Worm (Caenorhabditis elegans) whole organism, L2 larva: ENCODE results near the gene srlf-2.

Experiments used
- C34F6.9 ChIP-seq: fragments of 150-350 bp; optimal IDR thresholded peaks from 2 replicates; lab custom pipeline; 2014; ENCODE audit warnings: missing biosample characterization, missing genetic modification characterization
- R02D3.7 ChIP-seq: fragments of 150-350 bp; optimal IDR thresholded peaks from 2 replicates; lab custom pipeline; 2014; ENCODE audit warnings: missing biosample characterization, missing genetic modification characterization
- ZK546.5 ChIP-seq: sonication (generic microtip); optimal IDR thresholded peaks from 2 replicates; lab custom pipeline; 2017; ENCODE audit warnings: missing biosample characterization, missing genetic modification characterization
- alr-1 ChIP-seq: fragments of 150-350 bp; optimal IDR thresholded peaks from 2 replicates; lab custom pipeline; 2014; ENCODE audit warnings: missing biosample characterization, missing genetic modification characterization
- aly-2 ChIP-seq: fragments of 150-350 bp; optimal IDR thresholded peaks from 2 replicates; lab custom pipeline; 2014; ENCODE audit warnings: missing biosample characterization, missing genetic modification characterization
- blmp-1 ChIP-seq: sonication (generic microtip); optimal IDR thresholded peaks from 2 replicates; lab custom pipeline; 2017; ENCODE audit warnings: missing genetic modification characterization, mild to moderate bottlenecking, missing compliant biosample characterization, antibody characterized with exemption, moderate library complexity; ENCODE audit not compliant: insufficient read depth
- ceh-16 ChIP-seq: fragments of 150-350 bp; optimal IDR thresholded peaks from 2 replicates; lab custom pipeline; 2014; ENCODE audit warnings: missing biosample characterization, missing genetic modification characterization
- ceh-82 ChIP-seq: fragments of 150-350 bp; optimal IDR thresholded peaks from 2 replicates; lab custom pipeline; 2014; ENCODE audit warnings: missing biosample characterization, missing genetic modification characterization
- crh-2 ChIP-seq: sonication (generic microtip); optimal IDR thresholded peaks from 2 replicates; lab custom pipeline; 2017; ENCODE audit warnings: missing biosample characterization, missing genetic modification characterization
- egl-27 ChIP-seq: sonication (generic microtip); optimal IDR thresholded peaks from 3 replicates; lab custom pipeline; 2017; ENCODE audit warnings: missing biosample characterization, missing genetic modification reagents, missing genetic modification characterization
- fos-1 ChIP-seq: fragments of 150-350 bp; optimal IDR thresholded peaks from 2 replicates; lab custom pipeline; 2014; ENCODE audit warnings: missing biosample characterization, missing genetic modification characterization
- gmeb-1 ChIP-seq: fragments of 150-350 bp; optimal IDR thresholded peaks from 2 replicates; lab custom pipeline; 2014; ENCODE audit warnings: missing biosample characterization, missing genetic modification characterization
- lin-11 ChIP-seq: fragments of 150-350 bp; sonication (generic microtip); optimal IDR thresholded peaks from 2 replicates; lab custom pipeline; 2014; ENCODE audit warnings: missing biosample characterization, missing genetic modification characterization, inconsistent platforms, mixed read lengths
- lin-39 ChIP-seq: fragments of 150-350 bp; optimal IDR thresholded peaks from 2 replicates; lab custom pipeline; 2014; ENCODE audit warnings: missing biosample characterization, missing genetic modification reagents, missing genetic modification characterization
- lsy-2 ChIP-seq, 2 experiments: fragments of 150-350 bp in 1 of 2; sonication (generic microtip) in 1 of 2; optimal IDR thresholded peaks; 2 replicates each; lab custom pipeline; 2014 to 2017; ENCODE audit warnings: missing biosample characterization in 2 of 2, missing genetic modification characterization in 2 of 2
- mab-5 ChIP-seq: fragments of 150-350 bp; optimal IDR thresholded peaks from 2 replicates; lab custom pipeline; 2014; ENCODE audit warnings: missing biosample characterization, missing genetic modification characterization
- mbf-1 ChIP-seq: sonication (generic microtip); optimal IDR thresholded peaks from 2 replicates; lab custom pipeline; 2017; ENCODE audit warnings: missing biosample characterization, missing genetic modification characterization
- mdl-1 ChIP-seq, 2 experiments: fragments of 150-350 bp in 1 of 2; sonication (generic microtip) in 1 of 2; optimal IDR thresholded peaks; 2 replicates each; lab custom pipeline; 2017; ENCODE audit warnings: missing biosample characterization in 2 of 2, missing genetic modification characterization in 2 of 2
- nhr-10 ChIP-seq: sonication (generic microtip); optimal IDR thresholded peaks from 2 replicates; lab custom pipeline; 2017; ENCODE audit warnings: missing biosample characterization, missing genetic modification characterization
- nhr-12 ChIP-seq: fragments of 150-350 bp; optimal IDR thresholded peaks from 2 replicates; lab custom pipeline; 2014; ENCODE audit warnings: missing biosample characterization, missing genetic modification characterization
- nhr-21 ChIP-seq: fragments of 150-350 bp; optimal IDR thresholded peaks from 2 replicates; lab custom pipeline; 2014; ENCODE audit warnings: missing biosample characterization, missing genetic modification characterization
- nhr-23 ChIP-seq: fragments of 150-350 bp; optimal IDR thresholded peaks from 2 replicates; lab custom pipeline; 2014; ENCODE audit warnings: missing biosample characterization, missing genetic modification reagents, missing genetic modification characterization
- nhr-237 ChIP-seq: fragments of 150-350 bp; optimal IDR thresholded peaks from 2 replicates; lab custom pipeline; 2014; ENCODE audit warnings: missing biosample characterization, missing genetic modification characterization
- nhr-6 ChIP-seq: fragments of 150-350 bp; optimal IDR thresholded peaks from 2 replicates; lab custom pipeline; 2014; ENCODE audit warnings: missing biosample characterization, missing genetic modification characterization
- nhr-77 ChIP-seq: fragments of 150-350 bp; optimal IDR thresholded peaks from 2 replicates; lab custom pipeline; 2014; ENCODE audit warnings: missing biosample characterization, missing genetic modification characterization
- peb-1 ChIP-seq: fragments of 150-350 bp; optimal IDR thresholded peaks from 2 replicates; lab custom pipeline; 2014; ENCODE audit warnings: missing biosample characterization, missing genetic modification characterization
- sem-4 ChIP-seq: fragments of 150-350 bp; optimal IDR thresholded peaks from 2 replicates; lab custom pipeline; 2014; ENCODE audit warnings: missing biosample characterization, missing genetic modification reagents, missing genetic modification characterization
- sma-9 ChIP-seq, 2 experiments: fragments of 150-350 bp in 1 of 2; sonication (generic microtip) in 1 of 2; optimal IDR thresholded peaks; 2 replicates each; lab custom pipeline; 2014 to 2016; ENCODE audit warnings: missing genetic modification characterization in 2 of 2, mild to moderate bottlenecking in 1 of 2, missing biosample characterization in 1 of 2, missing compliant biosample characterization in 1 of 2, missing genetic modification reagents in 1 of 2, moderate library complexity in 1 of 2
- snpc-4 ChIP-seq: fragments of 150-350 bp; optimal IDR thresholded peaks from 2 replicates; lab custom pipeline; 2014; ENCODE audit warnings: missing biosample characterization, missing genetic modification characterization
- unc-39 ChIP-seq: fragments of 150-350 bp; optimal IDR thresholded peaks from 2 replicates; lab custom pipeline; 2014; ENCODE audit warnings: missing biosample characterization, missing genetic modification characterization
- unc-55 ChIP-seq: fragments of 150-350 bp; sonication (generic microtip); optimal IDR thresholded peaks from 3 replicates; lab custom pipeline; 2014; ENCODE audit warnings: missing biosample characterization, missing genetic modification reagents, missing genetic modification characterization
- unc-62 ChIP-seq: fragments of 150-350 bp; optimal IDR thresholded peaks from 2 replicates; lab custom pipeline; 2014; ENCODE audit warnings: missing biosample characterization, missing genetic modification reagents, missing genetic modification characterization
- zag-1 ChIP-seq: fragments of 150-350 bp; optimal IDR thresholded peaks from 2 replicates; lab custom pipeline; 2014; ENCODE audit warnings: missing biosample characterization, missing genetic modification characterization
- ztf-1 ChIP-seq: fragments of 200-800 bp; sonication (Bioruptor generic); conservative IDR thresholded peaks from 2 replicates; pipeline ENCODE4 v1.3.6; 2022; ENCODE audit warnings: missing genetic modification characterization, missing compliant biosample characterization

srlf-2 gene

DNA sequence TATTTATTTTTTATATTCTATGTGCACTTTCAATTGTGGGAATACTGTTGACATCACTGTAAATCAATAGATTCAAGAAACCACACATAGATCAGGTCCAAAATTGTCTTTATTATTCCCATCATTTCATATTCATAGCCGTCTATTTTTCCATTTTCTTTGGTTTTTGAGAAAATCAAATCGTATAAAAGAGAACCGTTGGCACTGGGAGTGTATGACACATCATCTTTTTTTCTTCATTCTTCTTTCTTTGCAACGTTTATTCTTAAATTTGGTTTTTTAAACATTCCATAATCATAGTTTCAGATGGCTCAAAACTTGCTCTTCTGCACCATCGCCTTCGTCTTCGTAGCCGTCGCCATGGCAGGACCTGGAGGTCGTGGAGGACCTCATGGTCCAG lies at the start of gene srlf-2:
Gene srlf-2 (plus strand): TSS at position 301 of the 400 bp plus-strand sequence.
- TF ChIP-seq ztf-1, result no peak
- TF ChIP-seq crh-2 (tag; lab: Kevin White, UChicago), result no peak
- TF ChIP-seq lin-11 (tag; lab: Kevin White, UChicago), result no peak
- TF ChIP-seq ceh-82, result no peak
- no peak for TF ChIP-seq sem-4
- no peak for TF ChIP-seq R02D3.7 (tag; lab: Kevin White, UChicago)
- TF ChIP-seq unc-62 (GFP tag; lab: Kevin White, UChicago), result no peak
- no peak for TF ChIP-seq nhr-23 (tag; lab: Kevin White, UChicago)
- TF ChIP-seq alr-1 (tag; lab: Kevin White, UChicago), result no peak
- no peak for TF ChIP-seq nhr-10 (tag; lab: Kevin White, UChicago)
- no peak for TF ChIP-seq nhr-12 (tag; lab: Kevin White, UChicago)
- TF ChIP-seq nhr-237 (tag; lab: Kevin White, UChicago), result no peak
- TF ChIP-seq unc-55 (GFP tag; lab: Kevin White, UChicago), result no peak
- no peak for TF ChIP-seq ZK546.5 (tag; lab: Kevin White, UChicago)
- no peak for TF ChIP-seq blmp-1 (tag; lab: Kevin White, UChicago)
- TF ChIP-seq nhr-77 (tag; lab: Kevin White, UChicago), result no peak
- no peak for TF ChIP-seq aly-2
- no peak for TF ChIP-seq mab-5
- TF ChIP-seq mdl-1 (tag; optimal IDR thresholded peaks at IDR 0.05; lab: Kevin White, UChicago), result no peak

DNA sequence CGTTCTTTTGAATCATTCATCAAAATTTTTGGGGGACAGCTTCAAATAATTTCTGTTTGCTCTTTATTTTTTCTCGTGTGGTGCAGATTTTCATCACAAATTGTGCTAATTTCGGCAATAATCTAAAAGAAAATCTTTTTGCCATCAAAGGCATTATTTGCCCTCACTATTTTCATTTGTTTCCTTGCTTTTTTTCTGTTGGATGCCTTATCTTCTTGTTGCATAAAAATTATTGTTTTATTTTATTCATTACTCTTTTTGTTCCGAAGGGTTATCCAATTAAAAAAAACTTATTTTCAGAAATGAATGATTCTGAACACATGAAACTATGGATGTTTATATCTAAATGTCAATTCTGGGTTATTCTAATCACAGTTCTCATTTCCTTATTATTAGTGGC lies 43.1 kb upstream of the srlf-2 start, which contains the start of gene T01B11.1:
Gene T01B11.1 (plus strand): TSS at position 301 of the 400 bp plus-strand sequence.
- TF ChIP-seq mdl-1 (tag; optimal IDR thresholded peaks at IDR 0.05; lab: Kevin White, UChicago) (no peak), ztf-1 (no peak), fos-1 (tag; lab: Kevin White, UChicago) (no peak), nhr-21 (tag; lab: Kevin White, UChicago) (no peak), C34F6.9 (tag; lab: Kevin White, UChicago) (no peak), sem-4 (no peak), lin-39 (no peak), ceh-16 (tag; lab: Kevin White, UChicago) (no peak), unc-55 (GFP tag; lab: Kevin White, UChicago) (no peak), peb-1 (tag; lab: Kevin White, UChicago) (no peak), snpc-4 (tag; lab: Kevin White, UChicago) (no peak), blmp-1 (tag; lab: Kevin White, UChicago) (no peak), nhr-12 (tag; lab: Kevin White, UChicago) (no peak), nhr-237 (tag; lab: Kevin White, UChicago) (no peak), nhr-6 (tag; lab: Kevin White, UChicago) (no peak)

DNA sequence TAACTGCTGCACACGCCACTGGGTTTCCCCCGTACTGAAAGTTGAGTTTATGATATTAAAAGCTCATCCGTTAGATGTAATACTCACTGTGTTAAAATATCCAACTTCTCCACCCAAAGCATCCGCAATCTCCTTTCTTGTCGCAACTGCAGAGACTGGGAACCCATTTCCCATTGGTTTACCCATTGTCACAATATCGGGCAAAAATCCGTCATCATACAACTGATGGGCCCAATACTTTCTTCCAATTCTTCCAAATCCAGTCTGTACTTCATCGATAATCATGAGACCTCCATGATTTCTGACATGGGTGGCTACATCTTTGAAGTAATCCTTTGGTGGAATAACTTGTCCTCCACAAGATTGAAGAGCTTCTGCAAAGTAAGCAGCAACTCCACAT lies 40.1 kb upstream of the srlf-2 start:
- TF ChIP-seq fos-1 (tag; lab: Kevin White, UChicago) (no peak), unc-62 (GFP tag; lab: Kevin White, UChicago) (no peak), nhr-237 (tag; lab: Kevin White, UChicago) (no peak), lsy-2 (tag; optimal IDR thresholded peaks at IDR 0.05; lab: Kevin White, UChicago) (no peak), nhr-23 (tag; lab: Kevin White, UChicago) (no peak), ztf-1 (no peak), egl-27 (tag; lab: Kevin White, UChicago) (no peak), unc-39 (tag; lab: Kevin White, UChicago) (no peak), nhr-6 (tag; lab: Kevin White, UChicago) (no peak), ZK546.5 (tag; lab: Kevin White, UChicago) (no peak), unc-55 (GFP tag; lab: Kevin White, UChicago) (no peak), crh-2 (tag; lab: Kevin White, UChicago) (no peak), mbf-1 (tag; lab: Kevin White, UChicago) (no peak), nhr-10 (tag; lab: Kevin White, UChicago) (no peak), mdl-1 (tag; optimal IDR thresholded peaks at IDR 0.05; lab: Kevin White, UChicago) (no peak)
- TF ChIP-seq, all 48 proteins: peak for 0

DNA sequence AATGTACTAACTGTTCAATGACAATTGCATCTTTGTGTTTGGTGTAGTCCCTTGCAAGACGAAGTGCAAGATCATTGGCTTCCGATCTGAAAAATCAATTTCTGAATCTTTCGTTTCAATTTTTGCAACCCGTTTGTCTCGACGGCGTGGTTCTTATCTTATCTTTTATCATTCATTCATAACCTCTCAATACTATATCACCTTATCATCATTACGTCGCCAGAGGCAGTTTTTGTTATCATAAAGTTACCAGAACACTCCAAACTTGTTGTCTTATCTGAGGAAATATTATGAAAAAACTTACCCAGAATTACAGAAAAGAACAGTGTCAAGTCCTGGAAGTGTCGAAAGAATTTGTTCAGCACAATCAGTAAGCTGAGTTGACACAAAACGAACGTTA lies 39.5 kb upstream of the srlf-2 start:
- TF ChIP-seq zag-1 (tag; lab: Kevin White, UChicago), result no peak
- peak; percentile 71 for TF ChIP-seq sma-9 (GFP tag; optimal IDR thresholded peaks at IDR 0.05; lab: Kevin White, UChicago)
- no peak for TF ChIP-seq sma-9 (tag; optimal IDR thresholded peaks at IDR 0.05; lab: Kevin White, UChicago)
- peak; percentile 86 for TF ChIP-seq fos-1 (tag; lab: Kevin White, UChicago)
- TF ChIP-seq gmeb-1, result peak; percentile 38
- TF ChIP-seq crh-2 (tag; lab: Kevin White, UChicago), result peak; percentile 48
- TF ChIP-seq nhr-77 (tag; lab: Kevin White, UChicago), result no peak
